Fruit fly (Drosophila melanogaster) whole organism, embryonic: Measurements from ENCODE around the gene mus302.

Experiments
- Bteb2 ChIP-seq: fragments of 200-800 bp; sonication (Bioruptor generic); optimal IDR thresholded peaks from 2 replicates; lab custom pipeline; 2016; ENCODE audit warnings: missing biosample characterization, missing genetic modification characterization
- CG11456 ChIP-seq: fragments of 200-800 bp; sonication (Bioruptor generic); IDR thresholded peaks from 3 replicates; pipeline ENCODE4 v1.3.6; 2022; ENCODE audit warnings: missing biosample characterization, missing genetic modification characterization
- CG11695 ChIP-seq: fragments of 200-800 bp; sonication (Bioruptor generic); IDR thresholded peaks from 3 replicates; pipeline ENCODE4 v1.3.6; 2022; ENCODE audit warnings: missing biosample characterization, missing genetic modification characterization
- CG11696 ChIP-seq: fragments of 200-800 bp; sonication (Bioruptor generic); IDR thresholded peaks from 2 replicates; pipeline ENCODE4 v1.3.6; 2022; ENCODE audit warnings: missing biosample characterization, missing genetic modification characterization
- CG11723 ChIP-seq: fragments of 200-800 bp; sonication (Bioruptor generic); optimal IDR thresholded peaks from 2 replicates; lab custom pipeline; 2017; ENCODE audit warnings: missing biosample characterization, mild to moderate bottlenecking, missing genetic modification characterization
- CG12155 ChIP-seq: fragments of 200-800 bp; sonication (Bioruptor generic); optimal IDR thresholded peaks from 3 replicates; lab custom pipeline; 2016; ENCODE audit warnings: missing biosample characterization, missing genetic modification characterization
- CG14965 ChIP-seq: fragments of 200-800 bp; sonication (Bioruptor generic); optimal IDR thresholded peaks from 2 replicates; lab custom pipeline; 2016; ENCODE audit warnings: missing biosample characterization, missing genetic modification characterization, borderline replicate concordance
- CG15073 ChIP-seq: fragments of 200-800 bp; sonication (Bioruptor generic); optimal IDR thresholded peaks from 2 replicates; lab custom pipeline; 2016; ENCODE audit warnings: missing biosample characterization, missing genetic modification characterization
- CG15514 ChIP-seq: fragments of 200-800 bp; sonication (Bioruptor generic); optimal IDR thresholded peaks from 3 replicates; lab custom pipeline; 2017; ENCODE audit warnings: missing biosample characterization, missing genetic modification characterization, mild to moderate bottlenecking, moderate library complexity, missing genetic modification reagents
- CG1602 ChIP-seq: fragments of 200-800 bp; sonication (Bioruptor generic); optimal IDR thresholded peaks from 3 replicates; lab custom pipeline; 2016; ENCODE audit warnings: missing biosample characterization, missing genetic modification characterization
- CG1647 ChIP-seq: fragments of 200-800 bp; sonication (Bioruptor generic); optimal IDR thresholded peaks from 3 replicates; lab custom pipeline; 2016; ENCODE audit warnings: missing biosample characterization, missing genetic modification characterization
- CG18764 ChIP-seq: fragments of 200-800 bp; sonication (Bioruptor generic); optimal IDR thresholded peaks from 3 replicates; lab custom pipeline; 2016; ENCODE audit warnings: missing biosample characterization, missing genetic modification characterization
- CG2199 ChIP-seq: fragments of 200-800 bp; sonication (Bioruptor generic); IDR thresholded peaks from 3 replicates; pipeline ENCODE4 v1.3.6; 2022; ENCODE audit warnings: missing biosample characterization, missing genetic modification characterization
- CG2875 ChIP-seq: fragments of 200-800 bp; sonication (Bioruptor generic); optimal IDR thresholded peaks from 2 replicates; lab custom pipeline; 2017; ENCODE audit warnings: missing biosample characterization, mild to moderate bottlenecking, missing genetic modification characterization, missing genetic modification reagents
- CG2889 ChIP-seq: fragments of 200-800 bp; sonication (Bioruptor generic); IDR thresholded peaks from 3 replicates; pipeline ENCODE4 v1.3.6; 2022; ENCODE audit warnings: missing biosample characterization, missing genetic modification characterization
- CG30403 ChIP-seq: fragments of 200-800 bp; sonication (Bioruptor generic); optimal IDR thresholded peaks from 3 replicates; lab custom pipeline; 2016; ENCODE audit warnings: missing biosample characterization, missing genetic modification characterization
- CG31224 ChIP-seq: fragments of 200-800 bp; sonication (Bioruptor generic); IDR thresholded peaks from 2 replicates; pipeline ENCODE4 v1.3.6; 2022; ENCODE audit warnings: missing biosample characterization, missing genetic modification characterization
- CG32772 ChIP-seq: fragments of 200-800 bp; sonication (Bioruptor generic); IDR thresholded peaks from 2 replicates; pipeline ENCODE4 v1.3.6; 2022; ENCODE audit warnings: missing biosample characterization, missing genetic modification characterization
- CG4820 ChIP-seq: fragments of 200-800 bp; sonication (Bioruptor generic); optimal IDR thresholded peaks from 3 replicates; lab custom pipeline; 2016; ENCODE audit warnings: missing biosample characterization, missing genetic modification characterization
- CG6765 ChIP-seq: fragments of 200-800 bp; sonication (Bioruptor generic); optimal IDR thresholded peaks from 3 replicates; lab custom pipeline; 2017; ENCODE audit warnings: missing biosample characterization, mild to moderate bottlenecking, missing genetic modification characterization
- Camta ChIP-seq: fragments of 200-800 bp; sonication (Bioruptor generic); optimal IDR thresholded peaks from 2 replicates; lab custom pipeline; 2016; ENCODE audit warnings: missing biosample characterization, missing genetic modification characterization
- CoRest ChIP-seq: fragments of 200-800 bp; sonication (Bioruptor generic); optimal IDR thresholded peaks from 3 replicates; lab custom pipeline; 2018; ENCODE audit warnings: missing biosample characterization, mild to moderate bottlenecking, missing genetic modification characterization, moderate library complexity
- Dip2 ChIP-seq: fragments of 200-800 bp; sonication (Bioruptor generic); IDR thresholded peaks from 2 replicates; pipeline ENCODE4 v1.3.6; 2022; ENCODE audit warnings: missing biosample characterization, missing genetic modification characterization
- GATAe ChIP-seq: fragments of 200-800 bp; sonication (Bioruptor generic); conservative IDR thresholded peaks from 2 replicates; pipeline ENCODE4 v1.3.6; 2022; ENCODE audit warnings: missing biosample characterization, missing genetic modification characterization
- Hey ChIP-seq: fragments of 200-800 bp; sonication (Bioruptor generic); optimal IDR thresholded peaks from 3 replicates; lab custom pipeline; 2018; ENCODE audit warnings: missing biosample characterization, mild to moderate bottlenecking, missing genetic modification characterization
- Hr51 ChIP-seq, 2 experiments: fragments of 200-800 bp; sonication (Bioruptor generic); optimal IDR thresholded peaks; 2 replicates in 1 of 2; 3 replicates in 1 of 2; lab custom pipeline; 2016 to 2018; ENCODE audit warnings: missing biosample characterization in 2 of 2, missing genetic modification characterization in 2 of 2, mild to moderate bottlenecking in 1 of 2, moderate library complexity in 1 of 2
- Kr ChIP-seq: fragments of 200-800 bp; sonication (Bioruptor generic); optimal IDR thresholded peaks from 2 replicates; lab custom pipeline; 2017; ENCODE audit warnings: missing biosample characterization, mild to moderate bottlenecking, missing genetic modification characterization
- Mad ChIP-seq: fragments of 200-800 bp; sonication (Bioruptor generic); optimal IDR thresholded peaks from 2 replicates; lab custom pipeline; 2016; ENCODE audit warnings: missing biosample characterization, missing genetic modification characterization
- NC2α ChIP-seq: fragments of 200-800 bp; sonication (Bioruptor generic); optimal IDR thresholded peaks from 2 replicates; lab custom pipeline; 2016; ENCODE audit warnings: missing biosample characterization, missing genetic modification characterization
- Opbp ChIP-seq: fragments of 200-800 bp; sonication (Bioruptor generic); IDR thresholded peaks from 3 replicates; pipeline ENCODE4 v1.3.6; 2022; ENCODE audit warnings: missing biosample characterization, missing genetic modification characterization; ENCODE audit not compliant: partially characterized antibody
- Rfx ChIP-seq: fragments of 200-800 bp; sonication (Bioruptor generic); IDR thresholded peaks from 2 replicates; pipeline ENCODE4 v1.3.6; 2022; ENCODE audit warnings: missing biosample characterization, missing genetic modification characterization
- ap ChIP-seq: fragments of 200-800 bp; sonication (Bioruptor generic); IDR thresholded peaks from 2 replicates; pipeline ENCODE4 v1.3.6; 2022; ENCODE audit warnings: missing biosample characterization, missing genetic modification characterization
- ara ChIP-seq: fragments of 200-800 bp; sonication (Bioruptor generic); IDR thresholded peaks from 2 replicates; pipeline ENCODE4 v1.3.6; 2022; ENCODE audit warnings: missing biosample characterization, missing genetic modification characterization
- cad ChIP-seq: fragments of >200 bp; optimal IDR thresholded peaks from 2 replicates; lab custom pipeline; 2017; ENCODE audit warnings: missing biosample characterization, missing genetic modification characterization
- corto ChIP-seq: fragments of 200-800 bp; sonication (Bioruptor generic); optimal IDR thresholded peaks from 2 replicates; lab custom pipeline; 2016; ENCODE audit warnings: missing biosample characterization, mild to moderate bottlenecking, missing genetic modification characterization, moderate library complexity
- exex ChIP-seq: fragments of 200-800 bp; sonication (Bioruptor generic); optimal IDR thresholded peaks from 4 replicates; lab custom pipeline; 2018; ENCODE audit warnings: missing biosample characterization, mild to moderate bottlenecking, missing genetic modification characterization, moderate library complexity
- kay ChIP-seq: fragments of 200-800 bp; sonication (Bioruptor generic); optimal IDR thresholded peaks from 2 replicates; lab custom pipeline; 2016; ENCODE audit warnings: missing biosample characterization, missing genetic modification characterization
- onecut ChIP-seq: fragments of 200-800 bp; sonication (Bioruptor generic); IDR thresholded peaks from 2 replicates; pipeline ENCODE4 v1.3.6; 2022; ENCODE audit warnings: missing biosample characterization, missing genetic modification characterization
- pan ChIP-seq, 4 experiments: fragments of >200 bp in 3 of 4; fragments of 200-800 bp in 1 of 4; sonication (Bioruptor generic) in 1 of 4; optimal IDR thresholded peaks in 3 of 4; IDR thresholded peaks in 1 of 4; 2 replicates each; pipeline versions ENCODE4 v1.3.6 to Lab custom; 2017 to 2022; ENCODE audit warnings: missing biosample characterization in 2 of 4, missing genetic modification characterization in 2 of 4, mixed read lengths in 1 of 4
- pho ChIP-seq: fragments of 200-800 bp; sonication (Bioruptor generic); optimal IDR thresholded peaks from 2 replicates; lab custom pipeline; 2016; ENCODE audit warnings: missing biosample characterization, missing genetic modification characterization
- pzg ChIP-seq: fragments of 200-800 bp; sonication (Bioruptor generic); optimal IDR thresholded peaks from 3 replicates; lab custom pipeline; 2018; ENCODE audit warnings: missing biosample characterization, mild to moderate bottlenecking, missing genetic modification characterization, moderate library complexity
- ranshi ChIP-seq: fragments of 200-800 bp; sonication (Bioruptor generic); IDR thresholded peaks from 2 replicates; pipeline ENCODE4 v1.3.6; 2022; ENCODE audit warnings: missing biosample characterization, missing genetic modification characterization
- ro ChIP-seq: fragments of 200-800 bp; sonication (Bioruptor generic); IDR thresholded peaks from 2 replicates; pipeline ENCODE4 v1.3.6; 2022; ENCODE audit warnings: missing biosample characterization, missing genetic modification characterization
- slbo ChIP-seq: fragments of 200-800 bp; sonication (Bioruptor generic); IDR thresholded peaks from 2 replicates; pipeline ENCODE4 v1.3.6; 2022; ENCODE audit warnings: missing biosample characterization, missing genetic modification characterization
- slp2 ChIP-seq: fragments of 200-800 bp; sonication (Bioruptor generic); optimal IDR thresholded peaks from 2 replicates; lab custom pipeline; 2016; ENCODE audit warnings: missing biosample characterization, missing genetic modification characterization
- sr ChIP-seq: fragments of 200-800 bp; sonication (Bioruptor generic); IDR thresholded peaks from 3 replicates; pipeline ENCODE4 v1.3.6; 2022; ENCODE audit warnings: missing biosample characterization, missing genetic modification characterization
- stc ChIP-seq: fragments of 200-800 bp; sonication (Bioruptor generic); IDR thresholded peaks from 2 replicates; pipeline ENCODE4 v1.3.6; 2022; ENCODE audit warnings: missing biosample characterization, missing genetic modification characterization
- vfl ChIP-seq: fragments of 200-800 bp; sonication (Bioruptor generic); optimal IDR thresholded peaks from 2 replicates; lab custom pipeline; 2016; ENCODE audit warnings: missing biosample characterization, missing genetic modification characterization
- z ChIP-seq: fragments of 200-800 bp; sonication (Bioruptor generic); IDR thresholded peaks from 3 replicates; pipeline ENCODE4 v1.3.6; 2022; ENCODE audit warnings: missing biosample characterization, missing genetic modification characterization
- zen ChIP-seq: fragments of 200-800 bp; sonication (Bioruptor generic); optimal IDR thresholded peaks from 3 replicates; lab custom pipeline; 2018; ENCODE audit warnings: missing biosample characterization, mild to moderate bottlenecking, missing genetic modification characterization, moderate library complexity

The mus302 gene

dm6 chr3L:16768001-16768652 is 11.4 kb downstream of the mus302 start (continued):
- no peak for TF ChIP-seq ro (GFP tag; lab: Robert Waterston, UW)
- peak; percentile 9; the same call in 1 of the 2 replicates for TF ChIP-seq slbo (GFP tag; lab: Robert Waterston, UW)
- no peak for TF ChIP-seq pzg (GFP tag; lab: Kevin White, UChicago)
- no peak for TF ChIP-seq CG12155 (GFP tag; lab: Kevin White, UChicago)
- no peak for TF ChIP-seq CG2199
- no peak for TF ChIP-seq Rfx (GFP tag; lab: Robert Waterston, UW)
- TF ChIP-seq Kr (GFP tag; lab: Kevin White, UChicago), result peak; percentile 15
- TF ChIP-seq ap, result 0 out of 2 replicates have a peak, but pooled peaks have one; percentile 24
- no peak for TF ChIP-seq Hey
- TF ChIP-seq Dip2, result no peak
- peak; percentile 52; the same call in 1 of the 2 replicates for TF ChIP-seq ara (GFP tag; lab: Robert Waterston, UW)
- TF ChIP-seq CG15073, result no peak
- no peak for TF ChIP-seq CG2875
- 0 out of 3 replicates have a peak, but pooled peaks have one; percentile 32 for TF ChIP-seq CG11456 (GFP tag; lab: Robert Waterston, UW)
- TF ChIP-seq cad (GFP tag; lab: Kevin White, UChicago), result peak; percentile 64
- TF ChIP-seq Opbp (GFP tag; lab: Robert Waterston, UW), result no peak
- TF ChIP-seq zen (tag; lab: Kevin White, UChicago), result peak; percentile 74
- no peak for TF ChIP-seq CG15514 (GFP tag; lab: Kevin White, UChicago)
- TF ChIP-seq CG4820 (GFP tag; lab: Kevin White, UChicago), result peak; percentile 25
- TF ChIP-seq CG1602 (GFP tag; lab: Kevin White, UChicago), result peak; percentile 42
- no peak for TF ChIP-seq Bteb2 (GFP tag; lab: Kevin White, UChicago)
- no peak for TF ChIP-seq CG11723 (GFP tag; lab: Kevin White, UChicago)
- TF ChIP-seq CG14965 (GFP tag; lab: Kevin White, UChicago), result no peak
- TF ChIP-seq CG31224 (GFP tag; lab: Robert Waterston, UW), result no peak
- 0 out of 3 replicates have a peak, but pooled peaks have one; percentile 18 for TF ChIP-seq CG11695
- TF ChIP-seq CG6765 (GFP tag; lab: Kevin White, UChicago), result no peak
- TF ChIP-seq GATAe (GFP tag; lab: Robert Waterston, UW), result no peak
- no peak for TF ChIP-seq pho (GFP tag; lab: Kevin White, UChicago)
- TF ChIP-seq exex (tag; lab: Kevin White, UChicago), result no peak
- TF ChIP-seq CG18764 (GFP tag; lab: Kevin White, UChicago), result no peak
- TF ChIP-seq Mad (GFP tag; lab: Kevin White, UChicago), result peak; percentile 29
- TF ChIP-seq slp2 (GFP tag; lab: Kevin White, UChicago), result no peak
- no peak for TF ChIP-seq stc (GFP tag; lab: Robert Waterston, UW)
- no peak for TF ChIP-seq Camta (GFP tag; lab: Kevin White, UChicago)
- TF ChIP-seq kay (GFP tag; lab: Kevin White, UChicago), result peak; percentile 1
- TF ChIP-seq pan (optimal IDR thresholded peaks at IDR 0.05; lab: Kevin White, UChicago), result peak in 1 of 2 experiments; percentile 78
- TF ChIP-seq pan (GFP tag; optimal IDR thresholded peaks at IDR 0.05 in 1 of 2, IDR thresholded peaks at IDR 0.05 in 1 of 2), result peak in 1 of 2 experiments; percentile 44
- TF ChIP-seq Hr51 (GFP tag; optimal IDR thresholded peaks at IDR 0.05; lab: Kevin White, UChicago), result peak in 1 of 2 experiments; percentile 23
- TF ChIP-seq sr (GFP tag; lab: Robert Waterston, UW), result no peak
- TF ChIP-seq CG2889, result no peak
- TF ChIP-seq corto (GFP tag; lab: Kevin White, UChicago), result no peak
- no peak for TF ChIP-seq CG1647
- TF ChIP-seq CoRest (tag; lab: Kevin White, UChicago), result no peak
- no peak for TF ChIP-seq NC2α (GFP tag; lab: Kevin White, UChicago)
- no peak for TF ChIP-seq z (GFP tag; lab: Robert Waterston, UW)
- TF ChIP-seq onecut, result 0 out of 2 replicates have a peak, but pooled peaks have one; percentile 12
- TF ChIP-seq CG32772 (GFP tag; lab: Robert Waterston, UW), result no peak
- TF ChIP-seq ranshi (GFP tag; lab: Robert Waterston, UW), result no peak
- TF ChIP-seq vfl (GFP tag; lab: Kevin White, UChicago), result no peak
- peak; percentile 39 for TF ChIP-seq CG30403 (GFP tag; lab: Kevin White, UChicago)
- TF ChIP-seq CG11696, result 0 out of 2 replicates have a peak, but pooled peaks have one; percentile 21
